Fruit fly (Drosophila melanogaster): Measurements from ENCODE around the gene Msp300.
A peak's percentile ranks its signal among the peaks of the same experiment; 100 is the strongest.

Msp300 gene

dm6 chr2L:5070797-5071579 is 29.7 kb upstream of the Msp300 start, which contains the start of gene RpL37A (continued):
- TF ChIP-seq Ssrp (tag; optimal IDR thresholded peaks at IDR 0.05) (peak; percentile 55), ttk (GFP tag; IDR thresholded peaks at IDR 0.05) (peak; percentile 57), Pdp1 (GFP tag; optimal IDR thresholded peaks at IDR 0.05) (peak; percentile 60 to 85), CG7963 (GFP tag; IDR thresholded peaks at IDR 0.05; ENCODE audit: partially characterized antibody) (no peak), YL-1 (GFP tag; optimal IDR thresholded peaks at IDR 0.05) (peak; percentile 97), CG11456 (GFP tag; IDR thresholded peaks at IDR 0.05) (peak; percentile 86), Fer3 (tag; optimal IDR thresholded peaks at IDR 0.05) (peak; percentile 79), CG11696 (GFP tag; IDR thresholded peaks at IDR 0.05) (0 out of 2 replicates have a peak, but pooled peaks have one; percentile 32), tna (GFP tag; IDR thresholded peaks at IDR 0.05; ENCODE audit: partially characterized antibody) (no peak), tll (GFP tag; optimal IDR thresholded peaks at IDR 0.05) (no peak), Chrac-16 (GFP tag; optimal IDR thresholded peaks at IDR 0.05) (peak; percentile 25), ftz-f1 (GFP tag; optimal IDR thresholded peaks at IDR 0.05) (peak; percentile 30), ewg (GFP tag; optimal IDR thresholded peaks at IDR 0.05) (peak; percentile 75), Dbx (GFP tag; IDR thresholded peaks at IDR 0.05) (peak; percentile 86), CG9437 (GFP tag; optimal IDR thresholded peaks at IDR 0.05) (peak; percentile 56), nerfin-1 (tag; optimal IDR thresholded peaks at IDR 0.05) (peak; percentile 79), pho (GFP tag; optimal IDR thresholded peaks at IDR 0.05) (peak; percentile 83), ken (GFP tag; IDR thresholded peaks at IDR 0.05) (peak; percentile 82), twi (tag; optimal IDR thresholded peaks at IDR 0.05) (peak; percentile 53), Six4 (GFP tag; optimal IDR thresholded peaks at IDR 0.05) (peak; percentile 61), bigmax (GFP tag; optimal IDR thresholded peaks at IDR 0.05) (peak; percentile 80), D (optimal IDR thresholded peaks at IDR 0.05) (no peak), D (GFP tag; optimal IDR thresholded peaks at IDR 0.05) (peak; percentile 78), CG31388 (GFP tag; optimal IDR thresholded peaks at IDR 0.05) (no peak), CG2129 (GFP tag; IDR thresholded peaks at IDR 0.05; ENCODE audit: partially characterized antibody) (no peak), Dfd (GFP tag; optimal IDR thresholded peaks at IDR 0.05) (no peak), Trl (optimal IDR thresholded peaks at IDR 0.05) (no peak), Trl (GFP tag; optimal IDR thresholded peaks at IDR 0.05) (peak; percentile 89), run (tag; optimal IDR thresholded peaks at IDR 0.05) (peak; percentile 56), CG2202 (tag; optimal IDR thresholded peaks at IDR 0.05) (peak; percentile 59), Lhr (GFP tag; optimal IDR thresholded peaks at IDR 0.05) (peak; percentile 92), hb (GFP tag; IDR thresholded peaks at IDR 0.05; ENCODE audit: partially characterized antibody) (no peak), pum (GFP tag; optimal IDR thresholded peaks at IDR 0.05) (peak; percentile 46), Mad (GFP tag; optimal IDR thresholded peaks at IDR 0.05) (peak; percentile 91), CG7786 (GFP tag; optimal IDR thresholded peaks at IDR 0.05) (peak; percentile 35), CG7271 (tag; optimal IDR thresholded peaks at IDR 0.05) (peak; percentile 93), CG5953 (GFP tag; IDR thresholded peaks at IDR 0.05) (peak; percentile 69), CG34376 (GFP tag; optimal IDR thresholded peaks at IDR 0.05) (peak; percentile 96), ash1 (GFP tag; optimal IDR thresholded peaks at IDR 0.05) (peak; percentile 74), H15 (GFP tag; IDR thresholded peaks at IDR 0.05) (peak; percentile 56; the same call in 2 of the 3 replicates), CG4854 (GFP tag; optimal IDR thresholded peaks at IDR 0.05) (peak; percentile 84), CG8478 (optimal IDR thresholded peaks at IDR 0.05) (no peak), CG2889 (GFP tag; IDR thresholded peaks at IDR 0.05) (no peak), NfI (GFP tag; optimal IDR thresholded peaks at IDR 0.05) (peak; percentile 91), CG2712 (tag; optimal IDR thresholded peaks at IDR 0.05) (peak; percentile 81), dm (GFP tag; optimal IDR thresholded peaks at IDR 0.05) (peak; percentile 94), CG6765 (GFP tag; optimal IDR thresholded peaks at IDR 0.05) (peak; percentile 94), gsb-n (tag; optimal IDR thresholded peaks at IDR 0.05) (peak; percentile 70), fd102C (GFP tag; optimal IDR thresholded peaks at IDR 0.05) (peak; percentile 60)

Data from whole organism, embryonic.